Fruit fly (Drosophila melanogaster): ENCODE measurements around the gene CG34398.

CG34398 gene

DNA sequence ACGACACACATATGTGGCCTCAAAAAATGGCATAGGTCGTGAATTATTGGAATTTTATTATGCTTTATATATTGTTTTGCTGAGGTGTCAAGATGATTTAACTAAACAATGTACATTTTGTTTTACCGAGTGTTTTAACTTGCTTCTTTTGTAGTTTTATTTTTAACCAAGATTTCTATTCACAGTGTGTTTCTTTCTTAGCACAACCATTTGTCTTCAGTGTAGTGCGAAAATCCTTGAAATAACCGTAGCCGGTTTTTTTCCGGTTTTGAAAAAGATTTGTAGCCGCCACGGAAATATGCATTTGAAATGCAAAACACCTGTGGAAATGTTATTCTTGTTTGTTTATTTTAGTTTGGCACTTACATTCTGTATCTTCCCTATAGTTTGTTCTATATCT, 58.6 kb downstream of the CG34398 start:
- no peak for TF ChIP-seq CG8478 (optimal IDR thresholded peaks at IDR 0.05)

DNA sequence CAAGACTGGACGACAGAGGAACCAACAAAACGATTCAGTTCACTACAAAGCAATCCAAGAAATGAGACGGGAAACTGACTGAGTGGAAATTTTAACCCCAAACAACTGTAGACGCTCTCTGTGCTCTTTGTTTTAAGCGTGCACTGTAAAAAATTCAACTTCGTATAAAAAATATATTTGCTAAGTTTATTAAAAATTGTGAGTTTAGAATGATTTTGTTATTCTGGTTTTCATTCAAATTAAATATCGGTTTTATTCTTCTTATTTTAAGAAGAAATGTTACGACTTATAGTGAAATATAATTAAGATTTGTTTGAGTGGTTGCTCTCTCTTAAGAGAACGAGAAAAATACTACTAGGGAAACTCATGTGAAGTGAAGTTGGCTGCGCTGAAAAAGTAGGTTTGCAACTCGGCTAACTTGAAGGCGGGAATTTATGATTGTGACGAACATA, 59.5 kb downstream of the CG34398 start:
- TF ChIP-seq CTCF (optimal IDR thresholded peaks at IDR 0.05) (peak in 1 of 2 experiments; percentile 11), CG8478 (optimal IDR thresholded peaks at IDR 0.05) (no peak)

DNA sequence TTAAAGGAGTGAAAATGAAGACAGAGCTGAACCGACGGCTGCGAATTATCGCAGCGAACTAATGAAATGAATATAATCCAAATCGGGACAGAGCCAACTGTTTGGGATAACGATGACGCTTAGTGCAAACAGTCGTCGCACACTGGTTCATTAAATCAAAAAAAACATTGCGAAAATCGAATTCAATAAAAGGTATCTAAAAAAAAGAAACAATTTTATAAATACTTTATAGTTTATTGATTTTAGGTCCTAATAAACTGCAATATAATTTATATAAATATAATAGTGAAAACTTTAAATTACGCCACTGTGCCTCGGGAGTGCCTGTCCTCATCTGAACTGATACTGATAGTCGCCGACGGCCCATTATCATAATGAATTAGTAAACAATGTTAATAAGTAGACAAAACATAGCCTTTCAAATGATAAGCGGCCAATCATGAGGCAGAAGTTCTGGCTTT, 60.4 kb downstream of the CG34398 start, which contains the start of gene CG31886:
Gene CG31886 (minus strand): TSS at position 51 of the 461 bp plus-strand sequence.
- TF ChIP-seq CG8478 (optimal IDR thresholded peaks at IDR 0.05) (no peak), CTCF (optimal IDR thresholded peaks at IDR 0.05) (no peak)

DNA sequence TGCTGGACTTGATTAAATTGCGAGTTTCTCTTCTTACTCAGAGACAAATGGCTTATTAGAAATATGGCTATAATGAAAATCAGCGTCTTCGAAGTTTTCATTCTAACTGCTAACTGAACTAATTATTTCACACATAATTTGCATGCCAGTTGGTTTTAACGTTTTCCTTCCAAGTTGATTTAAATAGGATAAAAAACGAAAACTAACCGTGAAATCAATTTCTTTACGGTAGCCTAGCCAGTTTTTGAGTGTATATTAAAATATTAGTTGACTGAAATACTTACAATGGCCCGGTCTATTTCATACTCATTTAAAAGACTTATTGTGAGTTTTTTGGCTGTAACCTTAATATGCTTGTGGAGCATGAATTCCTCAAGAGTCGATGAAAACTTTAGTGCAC, 63.7 kb downstream of the CG34398 start, which contains the start of the genes CG9525 and CG32985:
Gene CG9525 (minus strand): TSS at position 101 of the 400 bp plus-strand sequence.
Gene CG32985 (plus strand): TSS at position 280 of the 400 bp plus-strand sequence.
- TF ChIP-seq CG8478 (optimal IDR thresholded peaks at IDR 0.05), result no peak
- TF ChIP-seq CTCF (optimal IDR thresholded peaks at IDR 0.05), result no peak

DNA sequence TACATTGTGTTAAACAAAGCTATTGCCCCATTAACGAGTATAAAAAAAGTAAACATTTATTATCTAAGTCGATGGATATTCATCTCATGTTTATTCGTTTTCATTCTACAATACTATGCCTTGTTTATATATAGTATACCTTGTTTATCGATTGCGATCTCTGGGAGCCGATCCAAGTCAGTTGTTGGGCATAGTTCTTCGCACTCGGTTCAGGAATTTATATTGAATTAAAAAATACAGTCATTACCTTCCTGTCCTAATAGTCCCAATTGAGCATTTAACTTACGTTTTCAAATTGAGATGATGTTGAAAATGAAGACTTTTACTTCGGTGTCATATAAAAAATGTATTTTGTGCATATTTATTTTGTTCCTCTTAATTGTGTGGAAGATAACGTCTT, 66.1 kb downstream of the CG34398 start, which contains the start of gene CG32984:
Gene CG32984 (plus strand): TSS at position 301 of the 400 bp plus-strand sequence.
- TF ChIP-seq CG8478 (optimal IDR thresholded peaks at IDR 0.05) (no peak), CTCF (optimal IDR thresholded peaks at IDR 0.05) (no peak)

DNA sequence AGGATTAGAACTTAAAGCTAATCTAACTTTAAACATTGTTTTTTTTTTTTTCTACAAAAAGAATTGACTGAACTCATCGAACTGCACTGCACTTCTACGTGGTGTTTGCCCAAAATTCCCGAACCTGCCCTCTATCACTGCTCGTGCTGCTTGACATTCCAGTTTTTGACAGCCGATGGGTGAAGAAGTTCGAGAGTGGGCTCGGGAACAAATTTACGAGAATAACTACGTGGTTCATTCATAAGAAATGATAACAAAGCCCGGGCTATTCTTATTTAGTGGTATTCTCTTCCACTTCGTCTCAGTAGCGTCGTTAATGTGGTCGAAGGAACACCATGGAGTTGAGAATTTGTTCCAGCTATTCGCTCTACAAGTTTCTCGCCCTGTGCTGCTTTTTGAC, 68.6 kb downstream of the CG34398 start, which contains the start of gene CG18088:
Gene CG18088 (plus strand): TSS at position 301 of the 400 bp plus-strand sequence.
- no peak for TF ChIP-seq CG8478 (optimal IDR thresholded peaks at IDR 0.05)
- no peak for TF ChIP-seq CTCF (optimal IDR thresholded peaks at IDR 0.05)

DNA sequence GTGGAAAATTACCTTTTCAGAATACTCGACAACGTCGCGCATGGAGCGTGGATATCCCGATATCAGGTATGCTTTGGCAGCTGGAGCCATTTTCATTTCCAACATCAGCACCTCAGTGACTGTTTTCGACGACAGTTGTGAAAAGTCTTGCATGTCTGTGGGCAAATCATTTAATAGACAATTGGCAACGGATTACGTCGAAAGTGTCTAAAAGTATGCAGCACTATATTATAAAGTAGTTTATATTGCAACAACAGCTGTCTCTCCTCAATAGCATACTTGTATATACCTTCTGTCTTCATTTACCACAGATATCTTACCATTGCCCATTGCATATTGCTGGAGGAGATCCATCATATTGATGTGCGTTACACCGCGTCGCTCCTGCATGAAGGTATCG, 74.3 kb downstream of the CG34398 start:
- no peak for TF ChIP-seq CTCF (optimal IDR thresholded peaks at IDR 0.05)
- TF ChIP-seq CG8478 (optimal IDR thresholded peaks at IDR 0.05), result no peak

DNA sequence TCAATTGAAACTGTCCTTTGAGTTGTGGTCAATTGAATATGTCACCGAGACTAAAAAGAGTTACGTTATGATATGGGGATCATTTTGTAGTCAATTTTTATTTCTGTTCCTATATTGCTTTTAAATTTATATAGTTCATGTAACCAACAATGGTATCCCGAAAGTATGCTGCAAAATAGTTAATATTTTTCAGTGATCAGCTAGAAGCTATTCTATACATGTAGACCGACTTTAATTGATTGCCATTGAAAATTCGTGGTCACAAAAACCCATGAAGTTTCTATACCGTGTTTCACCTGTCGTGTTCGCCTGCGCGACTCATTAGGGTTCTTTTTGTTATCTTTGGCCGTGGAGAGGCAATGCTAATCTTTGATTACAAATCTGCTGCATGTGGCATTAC, 75.9 kb downstream of the CG34398 start:
- TF ChIP-seq CTCF (optimal IDR thresholded peaks at IDR 0.05), result no peak
- TF ChIP-seq CG8478 (optimal IDR thresholded peaks at IDR 0.05), result no peak

DNA sequence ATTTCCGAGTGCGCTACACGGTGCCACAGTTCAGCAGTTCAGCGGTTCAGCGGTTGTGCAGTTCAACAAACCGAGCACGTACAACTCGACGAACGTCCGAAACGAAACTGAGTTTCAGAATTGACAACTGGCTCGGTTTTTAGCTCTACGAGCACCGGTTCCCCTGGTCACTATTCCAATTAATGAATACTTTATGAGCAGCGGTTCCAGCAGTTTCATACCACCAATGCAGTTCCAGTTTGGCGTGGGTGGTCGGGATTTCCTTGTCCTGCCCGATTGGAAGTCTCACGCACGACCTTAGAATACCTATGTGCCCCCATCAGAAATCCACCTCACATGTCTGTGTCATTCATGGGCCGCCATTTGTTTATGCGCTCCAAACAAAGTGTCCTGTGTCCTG, 76.7 kb downstream of the CG34398 start, which contains the start of gene CG9541:
Gene CG9541 (minus strand): TSS at position 101 of the 400 bp plus-strand sequence.
- TF ChIP-seq CG8478 (optimal IDR thresholded peaks at IDR 0.05) (no peak), CTCF (optimal IDR thresholded peaks at IDR 0.05) (no peak)

DNA sequence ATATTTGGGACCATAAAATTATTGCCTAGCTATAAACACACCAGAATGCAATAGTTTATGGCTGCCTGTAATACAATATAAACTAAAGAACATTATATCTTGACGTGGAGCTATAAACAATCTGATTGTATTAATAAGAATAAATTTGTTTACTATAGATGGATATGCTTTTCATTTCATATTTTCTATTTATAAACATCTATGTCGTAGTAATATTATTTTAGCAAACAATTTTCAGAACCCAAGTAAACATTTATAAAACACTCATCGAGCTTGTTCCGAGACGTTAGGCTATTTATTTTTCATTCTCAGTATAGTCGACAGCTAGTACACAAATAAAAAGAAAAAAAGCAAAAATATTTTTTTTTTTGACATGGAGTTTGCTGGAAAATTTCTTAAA, 81.8 kb downstream of the CG34398 start, which contains the start of gene CG18662:
Gene CG18662 (plus strand): TSS at position 301 of the 400 bp plus-strand sequence.
- no peak for TF ChIP-seq CTCF (optimal IDR thresholded peaks at IDR 0.05)
- no peak for TF ChIP-seq CG8478 (optimal IDR thresholded peaks at IDR 0.05)

DNA sequence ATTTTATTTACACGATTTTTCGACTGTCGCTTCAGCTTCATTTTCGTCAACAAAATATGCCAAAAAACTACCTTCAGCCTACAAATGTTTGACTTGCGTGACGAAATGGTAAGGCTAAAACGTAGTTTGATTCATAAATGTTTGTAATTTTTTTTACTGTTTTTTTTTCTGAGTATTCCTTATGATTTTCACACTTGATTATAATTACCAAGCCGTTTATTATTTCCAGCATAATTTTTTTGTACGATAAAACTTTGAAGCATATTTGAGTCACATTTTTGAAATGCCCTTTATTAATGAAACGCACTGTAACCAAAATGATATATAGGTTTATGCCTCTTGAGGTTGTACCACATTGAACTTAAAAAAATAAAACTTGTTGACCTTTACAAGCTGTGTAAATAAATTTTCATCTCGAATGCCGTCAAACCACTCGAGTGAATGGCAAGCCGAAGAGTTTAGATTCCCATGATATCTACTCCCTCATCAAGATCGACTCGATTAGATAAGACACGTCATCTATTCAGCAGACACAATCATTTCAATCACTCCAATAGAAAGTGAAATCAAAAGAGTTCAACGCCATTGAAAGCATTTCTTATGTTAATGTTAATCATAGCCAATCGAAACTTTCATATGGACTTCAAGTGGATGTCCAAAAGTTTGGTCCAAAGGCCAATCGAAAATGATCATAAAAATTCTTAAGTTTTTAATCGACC, 84.2 kb downstream of the CG34398 start:
- no peak for TF ChIP-seq CG8478 (optimal IDR thresholded peaks at IDR 0.05)
- no peak for TF ChIP-seq CTCF (optimal IDR thresholded peaks at IDR 0.05)
